Worm (Caenorhabditis elegans) whole organism, late embryonic: ENCODE data around the gene F25B4.4.

ENCODE experiments used
- ama-1 ChIP-seq: fragments of 150-350 bp; optimal IDR thresholded peaks from 2 replicates; lab custom pipeline; 2014
- ceh-45 ChIP-seq: fragments of 200-800 bp; sonication (Bioruptor generic); IDR thresholded peaks from 2 replicates; pipeline ENCODE4 v1.3.6; 2022; ENCODE audit warnings: missing genetic modification reagents, missing genetic modification characterization, missing compliant biosample characterization
- eyg-1 ChIP-seq: sonication (generic microtip); optimal IDR thresholded peaks from 2 replicates; lab custom pipeline; 2016; ENCODE audit warnings: missing genotype, missing genetic modification characterization, missing compliant biosample characterization
- fkh-6 ChIP-seq: sonication (generic microtip); optimal IDR thresholded peaks from 2 replicates; lab custom pipeline; 2016; ENCODE audit warnings: missing genetic modification characterization, missing compliant biosample characterization
- hlh-15 ChIP-seq: sonication (generic microtip); optimal IDR thresholded peaks from 2 replicates; lab custom pipeline; 2016; ENCODE audit warnings: missing genetic modification characterization, missing compliant biosample characterization
- nhr-232 ChIP-seq: sonication (generic microtip); optimal IDR thresholded peaks from 2 replicates; lab custom pipeline; 2016; ENCODE audit warnings: missing genetic modification characterization, missing compliant biosample characterization
- odd-2 ChIP-seq: sonication (generic microtip); optimal IDR thresholded peaks from 2 replicates; lab custom pipeline; 2017; ENCODE audit warnings: antibody characterized with exemption, mild to moderate bottlenecking, missing genetic modification characterization, missing compliant biosample characterization
- pag-3 ChIP-seq: sonication (generic microtip); optimal IDR thresholded peaks from 2 replicates; lab custom pipeline; 2016; ENCODE audit warnings: missing compliant biosample characterization, missing genetic modification characterization, borderline replicate concordance
- pha-4 ChIP-seq: fragments of 150-350 bp; optimal IDR thresholded peaks from 2 replicates; lab custom pipeline; 2018; ENCODE audit warnings: missing biosample characterization, missing genetic modification reagents, missing genetic modification characterization
- sox-2 ChIP-seq: fragments of 200-800 bp; sonication (Bioruptor generic); IDR thresholded peaks from 2 replicates; pipeline ENCODE4 v1.3.6; 2022; ENCODE audit warnings: missing genetic modification reagents, missing genetic modification characterization, missing compliant biosample characterization
- unc-86 ChIP-seq: sonication (generic microtip); optimal IDR thresholded peaks from 2 replicates; lab custom pipeline; 2016; ENCODE audit warnings: missing genetic modification characterization, missing compliant biosample characterization

- TF ChIP-seq eyg-1 (tag; lab: Kevin White, UChicago) (no peak), ama-1 (no peak), pha-4 (tag; lab: Kevin White, UChicago) (no peak), unc-86 (tag; lab: Kevin White, UChicago) (no peak), pag-3 (tag; lab: Kevin White, UChicago) (no peak), odd-2 (tag; lab: Kevin White, UChicago) (no peak), hlh-15 (tag; lab: Kevin White, UChicago) (no peak), ceh-45 (GFP tag; lab: Robert Waterston, UW) (no peak), sox-2 (GFP tag; lab: Robert Waterston, UW) (no peak), fkh-6 (tag; lab: Kevin White, UChicago) (no peak), nhr-232 (tag; lab: Kevin White, UChicago) (no peak)
Measured at ce11 chrV:5708331-5708730, 23.7 kb downstream of the F25B4.4 start.
